Fruit fly (Drosophila melanogaster) whole organism, embryonic: ENCODE data around the gene CG14174.

Source experiments
- CG11247 ChIP-seq: fragments of 200-800 bp; sonication (Bioruptor generic); IDR thresholded peaks from 2 replicates; pipeline ENCODE4 v1.3.6; 2022; ENCODE audit warnings: missing biosample characterization, missing genetic modification characterization
- CG15514 ChIP-seq: fragments of 200-800 bp; sonication (Bioruptor generic); optimal IDR thresholded peaks from 3 replicates; lab custom pipeline; 2017; ENCODE audit warnings: missing biosample characterization, missing genetic modification characterization, mild to moderate bottlenecking, moderate library complexity, missing genetic modification reagents
- CG4820 ChIP-seq: fragments of 200-800 bp; sonication (Bioruptor generic); optimal IDR thresholded peaks from 3 replicates; lab custom pipeline; 2016; ENCODE audit warnings: missing biosample characterization, missing genetic modification characterization
- Lim3 ChIP-seq: fragments of 200-800 bp; sonication (Bioruptor generic); IDR thresholded peaks from 2 replicates; pipeline ENCODE4 v1.3.6; 2022; ENCODE audit warnings: missing biosample characterization, missing genetic modification characterization
- YL-1 ChIP-seq: fragments of 200-800 bp; sonication (Bioruptor generic); optimal IDR thresholded peaks from 3 replicates; lab custom pipeline; 2017; ENCODE audit warnings: missing biosample characterization, mild to moderate bottlenecking, missing genetic modification characterization
- chinmo ChIP-seq: fragments of 200-800 bp; sonication (Bioruptor generic); IDR thresholded peaks from 4 replicates; pipeline ENCODE4 v1.3.6; 2022; ENCODE audit warnings: missing biosample characterization, missing genetic modification characterization; ENCODE audit not compliant: partially characterized antibody
- disco-r ChIP-seq: fragments of 200-800 bp; sonication (Bioruptor generic); optimal IDR thresholded peaks from 2 replicates; lab custom pipeline; 2016; ENCODE audit warnings: missing biosample characterization, missing genetic modification characterization
- kay ChIP-seq: fragments of 200-800 bp; sonication (Bioruptor generic); optimal IDR thresholded peaks from 2 replicates; lab custom pipeline; 2016; ENCODE audit warnings: missing biosample characterization, missing genetic modification characterization
- sc ChIP-seq, 3 experiments: fragments of >200 bp in 2 of 3; fragments of 200-800 bp in 1 of 3; sonication (Bioruptor generic) in 1 of 3; optimal IDR thresholded peaks; 2 replicates in 2 of 3; 3 replicates in 1 of 3; lab custom pipeline; 2017; ENCODE audit warnings: mild to moderate bottlenecking in 1 of 3, missing biosample characterization in 1 of 3, missing genetic modification characterization in 1 of 3, missing genetic modification reagents in 1 of 3

DNA sequence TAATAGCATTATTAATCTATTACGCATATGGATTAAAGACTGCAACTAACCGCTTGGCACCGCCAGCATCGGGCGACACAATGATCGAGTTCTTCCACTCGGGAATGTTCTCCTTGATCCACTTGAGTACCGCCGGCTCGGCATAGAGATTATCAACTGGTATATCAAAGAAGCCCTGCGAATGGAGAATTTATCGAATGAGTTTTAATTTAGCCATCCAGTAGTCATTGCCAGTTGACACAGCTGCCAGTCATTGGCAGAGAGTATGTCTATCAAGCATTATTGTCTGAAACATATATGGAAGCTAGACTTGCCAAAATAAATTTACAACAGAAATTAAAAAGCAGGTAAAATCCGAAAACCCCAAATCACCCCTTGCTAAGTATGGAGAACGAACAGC is 34.3 kb upstream of the CG14174 start, which contains the start of gene CG16719:
- no peak for TF ChIP-seq chinmo (GFP tag; lab: Robert Waterston, UW)
- TF ChIP-seq CG15514 (GFP tag; lab: Kevin White, UChicago), result no peak
- no peak for TF ChIP-seq kay (GFP tag; lab: Kevin White, UChicago)
- TF ChIP-seq sc (optimal IDR thresholded peaks at IDR 0.05; lab: Kevin White, UChicago), result no peak
- no peak for TF ChIP-seq sc (GFP tag; optimal IDR thresholded peaks at IDR 0.05; lab: Kevin White, UChicago)
- TF ChIP-seq disco-r, result no peak
- TF ChIP-seq CG4820 (GFP tag; lab: Kevin White, UChicago), result no peak
- no peak for TF ChIP-seq CG11247 (GFP tag; lab: Robert Waterston, UW)
- no peak for TF ChIP-seq Lim3 (GFP tag; lab: Robert Waterston, UW)
- TF ChIP-seq YL-1 (GFP tag; lab: Kevin White, UChicago), result no peak
